Worm (Caenorhabditis elegans): ENCODE results near the gene fbxa-167.
A peak's percentile ranks its signal among the peaks of the same experiment; 100 is the strongest.

The fbxa-167 gene

ce11 chrII:13617808-13618207, 23.5 kb upstream of the fbxa-167 start, which contains the start of gene gst-12:
TSS of gene gst-12 (minus strand) at chrII:13618061.
- no peak for TF ChIP-seq ceh-39 (tag; optimal IDR thresholded peaks at IDR 0.05)
- TF ChIP-seq unc-62 (GFP tag; optimal IDR thresholded peaks at IDR 0.05) = peak; percentile 24

ce11 chrII:13624330-13624729, 17.0 kb upstream of the fbxa-167 start, which contains the start of gene gst-16:
TSS of gene gst-16 (minus strand) at chrII:13624440.
- no peak for TF ChIP-seq ceh-83 (GFP tag; optimal IDR thresholded peaks at IDR 0.05)
- TF ChIP-seq lin-13 (tag; optimal IDR thresholded peaks at IDR 0.05) = no peak
- no peak for TF ChIP-seq sptf-1 (tag; optimal IDR thresholded peaks at IDR 0.05)
- no peak for TF ChIP-seq ztf-11 (tag; optimal IDR thresholded peaks at IDR 0.05)
- TF ChIP-seq drap-1 (GFP tag; optimal IDR thresholded peaks at IDR 0.05) = no peak
- TF ChIP-seq nhr-12 (tag; optimal IDR thresholded peaks at IDR 0.05) = no peak

- TF ChIP-seq ceh-39 (tag; optimal IDR thresholded peaks at IDR 0.05) (no peak), sem-2 (GFP tag; optimal IDR thresholded peaks at IDR 0.05) (no peak), elt-1 (tag; optimal IDR thresholded peaks at IDR 0.05; ENCODE audit: borderline replicate concordance, insufficient read depth) (no peak), nhr-28 (tag; optimal IDR thresholded peaks at IDR 0.05) (no peak), nhr-237 (tag; optimal IDR thresholded peaks at IDR 0.05) (no peak), tbx-8 (GFP tag; optimal IDR thresholded peaks at IDR 0.05) (no peak), snpc-4 (tag; optimal IDR thresholded peaks at IDR 0.05) (no peak), nhr-76 (tag; optimal IDR thresholded peaks at IDR 0.05) (no peak), ham-2 (GFP tag; optimal IDR thresholded peaks at IDR 0.05) (no peak), flh-1 (GFP tag; optimal IDR thresholded peaks at IDR 0.05) (no peak), drap-1 (GFP tag; optimal IDR thresholded peaks at IDR 0.05) (no peak), lsy-2 (tag; optimal IDR thresholded peaks at IDR 0.05) (no peak), elt-3 (tag; optimal IDR thresholded peaks at IDR 0.05) (no peak), lin-32 (GFP tag; optimal IDR thresholded peaks at IDR 0.05) (no peak), hlh-1 (tag; optimal IDR thresholded peaks at IDR 0.05) (no peak), ceh-43 (GFP tag; optimal IDR thresholded peaks at IDR 0.05) (no peak), ceh-83 (GFP tag; optimal IDR thresholded peaks at IDR 0.05) (no peak), unc-120 (tag; optimal IDR thresholded peaks at IDR 0.05; ENCODE audit: poor library complexity, severe bottlenecking) (no peak), zip-8 (tag; optimal IDR thresholded peaks at IDR 0.05) (no peak), unc-62 (GFP tag; optimal IDR thresholded peaks at IDR 0.05) (no peak)
These were observed 14.3 kb upstream of the fbxa-167 start, which contains the start of gene gst-19 for ce11 chrII:13627001-13627400. TSS of gene gst-19 (minus strand) at chrII:13627145.

ce11 chrII:13630690-13631089, 10.6 kb upstream of the fbxa-167 start, which contains the start of the genes gst-17 and gst-18:
TSS of gene gst-17 (minus strand) at chrII:13630790.
TSS of gene gst-18 (minus strand) at chrII:13630887.
- TF ChIP-seq ceh-83 (GFP tag; optimal IDR thresholded peaks at IDR 0.05) = no peak
- TF ChIP-seq ham-2 (GFP tag; optimal IDR thresholded peaks at IDR 0.05) = no peak
- TF ChIP-seq unc-120 (tag; optimal IDR thresholded peaks at IDR 0.05; ENCODE audit: poor library complexity, severe bottlenecking) = no peak
- TF ChIP-seq unc-39 (tag; optimal IDR thresholded peaks at IDR 0.05) = no peak
- no peak for TF ChIP-seq nhr-12 (tag; optimal IDR thresholded peaks at IDR 0.05)
- TF ChIP-seq ces-1 (GFP tag; optimal IDR thresholded peaks at IDR 0.05) = no peak
- TF ChIP-seq sptf-1 (tag; optimal IDR thresholded peaks at IDR 0.05) = no peak
- TF ChIP-seq mls-2 (tag; optimal IDR thresholded peaks at IDR 0.05) = no peak
- no peak for TF ChIP-seq pha-4 (tag; optimal IDR thresholded peaks at IDR 0.05)

ce11 chrII:13632238-13632637, 9.1 kb upstream of the fbxa-167 start, which contains the start of gene tag-10:
TSS of gene tag-10 (plus strand) at chrII:13632584.
- TF ChIP-seq mab-5 (tag; optimal IDR thresholded peaks at IDR 0.05) (no peak), elt-1 (tag; optimal IDR thresholded peaks at IDR 0.05; ENCODE audit: borderline replicate concordance, insufficient read depth) (peak; percentile 77)

ce11 chrII:13636596-13636995, 4.7 kb upstream of the fbxa-167 start:
- no peak for TF ChIP-seq flh-1 (GFP tag; optimal IDR thresholded peaks at IDR 0.05)
- no peak for TF ChIP-seq M03D4.4 (tag; optimal IDR thresholded peaks at IDR 0.05)
- no peak for TF ChIP-seq snpc-4 (tag; optimal IDR thresholded peaks at IDR 0.05)
- no peak for TF ChIP-seq ceh-39 (tag; optimal IDR thresholded peaks at IDR 0.05)

All from whole organism, mixed stage, embryonic.